Worm (Caenorhabditis elegans): ENCODE data around the gene lap-1.

Gene lap-1

ce11 chrIII:8446940-8447403 lies 45.2 kb upstream of the lap-1 start, which contains the start of gene rpn-3 (continued):
- peak; percentile 89; the same call in 1 of the 2 replicates for TF ChIP-seq arid-1 (GFP tag; conservative IDR thresholded peaks at IDR 0.05)
- TF ChIP-seq T20F7.1 (GFP tag; optimal IDR thresholded peaks at IDR 0.05) = peak; percentile 92
- peak; percentile 91 for TF ChIP-seq tra-1 (GFP tag; IDR thresholded peaks at IDR 0.05)
- TF ChIP-seq egl-43 (GFP tag; IDR thresholded peaks at IDR 0.05) = no peak
- TF ChIP-seq mep-1 (tag; optimal IDR thresholded peaks at IDR 0.05) = peak; percentile 98
- TF ChIP-seq fkh-10 (GFP tag; optimal IDR thresholded peaks at IDR 0.05) = peak; percentile 89
- peak; percentile 88 for TF ChIP-seq F37D6.2 (tag; optimal IDR thresholded peaks at IDR 0.05)
- peak; percentile 76 for TF ChIP-seq duxl-1 (tag; optimal IDR thresholded peaks at IDR 0.05; ENCODE audit: poor library complexity)
- TF ChIP-seq daf-8 (GFP tag; IDR thresholded peaks at IDR 0.05) = no peak
- TF ChIP-seq zip-11 (GFP tag; IDR thresholded peaks at IDR 0.05) = no peak
- TF ChIP-seq unc-39 (tag; optimal IDR thresholded peaks at IDR 0.05) = no peak
- TF ChIP-seq nhr-77 (tag; optimal IDR thresholded peaks at IDR 0.05) = peak; percentile 98
- peak; percentile 81 for TF ChIP-seq dmd-9 (GFP tag; IDR thresholded peaks at IDR 0.05)
- TF ChIP-seq nhr-237 (tag; optimal IDR thresholded peaks at IDR 0.05) = peak; percentile 37
- peak; percentile 96 for TF ChIP-seq nhr-28 (tag; optimal IDR thresholded peaks at IDR 0.05)
- peak; percentile 94 for TF ChIP-seq nhr-6 (tag; optimal IDR thresholded peaks at IDR 0.05)
- peak; percentile 47 for TF ChIP-seq snpc-1.2 (GFP tag; IDR thresholded peaks at IDR 0.05)
- peak; percentile 73 to 96 for TF ChIP-seq daf-16 (GFP tag; optimal IDR thresholded peaks at IDR 0.05)
- peak; percentile 84 for TF ChIP-seq daf-16 (tag; optimal IDR thresholded peaks at IDR 0.05)
- peak; percentile 85 for TF ChIP-seq zip-2 (tag; optimal IDR thresholded peaks at IDR 0.05)
- peak in 1 of 2 experiments; percentile 48 for TF ChIP-seq mdl-1 (tag; optimal IDR thresholded peaks at IDR 0.05)
- TF ChIP-seq nhr-48 (tag; optimal IDR thresholded peaks at IDR 0.05) = peak; percentile 74
- TF ChIP-seq tag-97 (GFP tag; IDR thresholded peaks at IDR 0.05) = no peak
- TF ChIP-seq hif-1 (tag; optimal IDR thresholded peaks at IDR 0.05) = peak; percentile 74 to 81
- TF ChIP-seq dmd-8 (GFP tag; IDR thresholded peaks at IDR 0.05) = no peak
- peak; percentile 94 for TF ChIP-seq hlh-30 (tag; optimal IDR thresholded peaks at IDR 0.05; ENCODE audit: insufficient read depth)
- TF ChIP-seq zfp-2 (tag; optimal IDR thresholded peaks at IDR 0.05) = peak; percentile 75
- TF ChIP-seq mxl-3 (GFP tag; optimal IDR thresholded peaks at IDR 0.05) = peak; percentile 56
- TF ChIP-seq Y5F2A.4 (GFP tag; optimal IDR thresholded peaks at IDR 0.05) = no peak
- TF ChIP-seq T26A8.4 (GFP tag; IDR thresholded peaks at IDR 0.05) = peak; percentile 96
- peak; percentile 99 for TF ChIP-seq mdt-29 (GFP tag; IDR thresholded peaks at IDR 0.05)
- 0 out of 2 replicates have a peak, but pooled peaks have one; percentile 8 for TF ChIP-seq Y75B8A.6 (GFP tag; IDR thresholded peaks at IDR 0.05)
- no peak for TF ChIP-seq aly-2 (tag; optimal IDR thresholded peaks at IDR 0.05)
- TF ChIP-seq nhr-102 (tag; optimal IDR thresholded peaks at IDR 0.05) = peak; percentile 91
- peak; percentile 70 for TF ChIP-seq nhr-25 (tag; optimal IDR thresholded peaks at IDR 0.05; ENCODE audit: borderline replicate concordance, insufficient read depth)
- TF ChIP-seq lsy-2 (tag; optimal IDR thresholded peaks at IDR 0.05) = peak; percentile 91 to 98
- TF ChIP-seq aha-1 (tag) = peak; percentile 96
- no peak for TF ChIP-seq sdz-12 (GFP tag; optimal IDR thresholded peaks at IDR 0.05)
- TF ChIP-seq pha-4 (GFP tag; IDR thresholded peaks at IDR 0.05) = peak; percentile 93
- TF ChIP-seq pha-4 (tag; optimal IDR thresholded peaks at IDR 0.05) = peak; percentile 98
- TF ChIP-seq lin-39 (tag; optimal IDR thresholded peaks at IDR 0.05) = peak; percentile 48
- TF ChIP-seq Y48G9A.11 (GFP tag; IDR thresholded peaks at IDR 0.05) = peak; percentile 79
- peak; percentile 95 for TF ChIP-seq rbr-2 (tag; optimal IDR thresholded peaks at IDR 0.05)
- peak; percentile 98 for TF ChIP-seq nhr-11 (tag; optimal IDR thresholded peaks at IDR 0.05)
- peak; percentile 93 for TF ChIP-seq lin-13 (GFP tag; optimal IDR thresholded peaks at IDR 0.05)
- peak; percentile 26; the same call in 1 of the 2 replicates for TF ChIP-seq set-16 (GFP tag; IDR thresholded peaks at IDR 0.05)
- TF ChIP-seq cey-2 (tag; optimal IDR thresholded peaks at IDR 0.05; ENCODE audit: borderline replicate concordance, insufficient read depth) = no peak
- peak; percentile 58 for TF ChIP-seq php-3 (GFP tag; IDR thresholded peaks at IDR 0.05)
- TF ChIP-seq F10B5.3 (tag; optimal IDR thresholded peaks at IDR 0.05) = peak; percentile 85
- peak; percentile 74 for TF ChIP-seq jun-1 (tag; optimal IDR thresholded peaks at IDR 0.05)
- peak; percentile 36 for TF ChIP-seq ceh-32 (tag; optimal IDR thresholded peaks at IDR 0.05; ENCODE audit: poor library complexity)
